Worm (Caenorhabditis elegans) whole organism, L1 larva: ENCODE results near the gene npr-17.

Source experiments
- C16A3.4 ChIP-seq: fragments of 150-350 bp; optimal IDR thresholded peaks from 2 replicates; lab custom pipeline; 2014; ENCODE audit warnings: missing biosample characterization, missing genetic modification characterization
- F16B12.6 ChIP-seq: fragments of 150-350 bp; optimal IDR thresholded peaks from 2 replicates; lab custom pipeline; 2014; ENCODE audit warnings: missing biosample characterization, missing genetic modification characterization
- alr-1 ChIP-seq: fragments of 200-800 bp; sonication (Bioruptor generic); optimal IDR thresholded peaks from 2 replicates; lab custom pipeline; 2018; ENCODE audit warnings: borderline replicate concordance, mild to moderate bottlenecking, missing genetic modification characterization, missing compliant biosample characterization
- aly-2 ChIP-seq: fragments of 150-350 bp; optimal IDR thresholded peaks from 2 replicates; lab custom pipeline; 2014; ENCODE audit warnings: missing biosample characterization, missing genetic modification characterization
- blmp-1 ChIP-seq: fragments of 150-350 bp; optimal IDR thresholded peaks from 2 replicates; lab custom pipeline; 2014; ENCODE audit warnings: missing biosample characterization, missing genetic modification characterization
- ceh-63 ChIP-seq: fragments of 200-800 bp; sonication (Bioruptor generic); optimal IDR thresholded peaks from 2 replicates; lab custom pipeline; 2018; ENCODE audit warnings: mild to moderate bottlenecking, missing genetic modification characterization, missing compliant biosample characterization
- ceh-8 ChIP-seq: fragments of 200-800 bp; sonication (Bioruptor generic); optimal IDR thresholded peaks from 2 replicates; lab custom pipeline; 2018; ENCODE audit warnings: mild to moderate bottlenecking, missing genetic modification characterization, moderate library complexity, missing compliant biosample characterization
- ces-1 ChIP-seq: fragments of 150-350 bp; optimal IDR thresholded peaks from 2 replicates; lab custom pipeline; 2014; ENCODE audit warnings: missing biosample characterization, missing genetic modification reagents, missing genetic modification characterization
- dpl-1 ChIP-seq, 3 experiments: fragments of 150-350 bp in 2 of 3; sonication (generic microtip) in 1 of 3; optimal IDR thresholded peaks; 2 replicates each; lab custom pipeline; 2014 to 2017; ENCODE audit warnings: missing biosample characterization in 3 of 3, missing genetic modification characterization in 3 of 3, missing genetic modification reagents in 3 of 3
- dsc-1 ChIP-seq: sonication (generic microtip); optimal IDR thresholded peaks from 2 replicates; lab custom pipeline; 2016; ENCODE audit warnings: mild to moderate bottlenecking, missing genetic modification characterization, missing compliant biosample characterization
- efl-1 ChIP-seq, 4 experiments: fragments of 150-350 bp; optimal IDR thresholded peaks in 3 of 4; peaks in 1 of 4; 1 replicate in 1 of 4; 2 replicates in 3 of 4; lab custom pipeline; 2014; ENCODE audit warnings: missing biosample characterization in 2 of 4, missing genetic modification characterization in 2 of 4, missing genetic modification reagents in 2 of 4
- efl-3 ChIP-seq: fragments of 200-800 bp; sonication (Bioruptor generic); optimal IDR thresholded peaks from 2 replicates; lab custom pipeline; 2018; ENCODE audit warnings: mild to moderate bottlenecking, missing genetic modification characterization, missing compliant biosample characterization
- egl-13 ChIP-seq: sonication (generic microtip); optimal IDR thresholded peaks from 2 replicates; lab custom pipeline; 2016; ENCODE audit warnings: missing genotype, missing genetic modification reagents, missing genetic modification characterization, missing compliant biosample characterization
- elt-3 ChIP-seq, 6 experiments: fragments of 150-350 bp in 1 of 6; sonication (generic microtip); optimal IDR thresholded peaks; 2 replicates each; lab custom pipeline; 2017 to 2018; ENCODE audit warnings: missing biosample characterization in 6 of 6, missing genetic modification characterization in 6 of 6, inconsistent platforms in 1 of 6
- fkh-10 ChIP-seq: sonication (generic microtip); optimal IDR thresholded peaks from 2 replicates; lab custom pipeline; 2017; ENCODE audit warnings: missing biosample characterization, missing genetic modification reagents, missing genetic modification characterization
- fkh-4 ChIP-seq: sonication (generic microtip); optimal IDR thresholded peaks from 2 replicates; lab custom pipeline; 2016; ENCODE audit warnings: missing compliant biosample characterization, missing genetic modification characterization, borderline replicate concordance
- fkh-8 ChIP-seq: sonication (generic microtip); optimal IDR thresholded peaks from 2 replicates; lab custom pipeline; 2016; ENCODE audit warnings: mild to moderate bottlenecking, missing genetic modification characterization, missing compliant biosample characterization
- hpl-2 ChIP-seq: fragments of 150-350 bp; optimal IDR thresholded peaks from 2 replicates; lab custom pipeline; 2014; ENCODE audit warnings: missing biosample characterization, missing genetic modification reagents, missing genetic modification characterization
- irx-1 ChIP-seq: sonication (generic microtip); optimal IDR thresholded peaks from 2 replicates; lab custom pipeline; 2016; ENCODE audit warnings: missing genetic modification characterization, missing compliant biosample characterization
- isw-1 ChIP-seq: fragments of 200-800 bp; sonication (Bioruptor generic); IDR thresholded peaks from 2 replicates; pipeline ENCODE4 v1.3.6; 2022; ENCODE audit warnings: missing genetic modification characterization, missing compliant biosample characterization
- jun-1 ChIP-seq: fragments of 150-350 bp; optimal IDR thresholded peaks from 2 replicates; lab custom pipeline; 2014; ENCODE audit warnings: missing biosample characterization, missing genetic modification reagents, missing genetic modification characterization
- lin-13 ChIP-seq: fragments of 150-350 bp; optimal IDR thresholded peaks from 2 replicates; lab custom pipeline; 2014; ENCODE audit warnings: missing biosample characterization, missing genetic modification reagents, missing genetic modification characterization
- lin-14 ChIP-seq: fragments of 200-800 bp; sonication (Bioruptor generic); optimal IDR thresholded peaks from 2 replicates; lab custom pipeline; 2018; ENCODE audit warnings: mild to moderate bottlenecking, missing genetic modification characterization, moderate library complexity, missing compliant biosample characterization
- lin-15B ChIP-seq: fragments of 150-350 bp; sonication (generic microtip); optimal IDR thresholded peaks from 3 replicates; lab custom pipeline; 2014; ENCODE audit warnings: missing biosample characterization, missing genetic modification characterization
- lin-35 ChIP-seq, 2 experiments: fragments of 150-350 bp; optimal IDR thresholded peaks; 2 replicates each; lab custom pipeline; 2014; ENCODE audit warnings: missing biosample characterization in 2 of 2, missing genetic modification characterization in 2 of 2, missing genetic modification reagents in 2 of 2
- lir-3 ChIP-seq: sonication (generic microtip); optimal IDR thresholded peaks from 2 replicates; lab custom pipeline; 2016; ENCODE audit warnings: mild to moderate bottlenecking, missing genetic modification characterization, moderate library complexity, missing compliant biosample characterization; ENCODE audit not compliant: poor library complexity
- mab-9 ChIP-seq: fragments of 200-800 bp; sonication (Bioruptor generic); IDR thresholded peaks from 2 replicates; pipeline ENCODE4 v1.3.6; 2022; ENCODE audit warnings: missing genetic modification reagents, missing genetic modification characterization, missing compliant biosample characterization
- mdl-1 ChIP-seq, 2 experiments: fragments of 150-350 bp; optimal IDR thresholded peaks; 2 replicates each; lab custom pipeline; 2014 to 2017; ENCODE audit warnings: missing biosample characterization in 2 of 2, missing genetic modification characterization in 2 of 2, inconsistent platforms in 1 of 2
- nhr-19 ChIP-seq: fragments of 200-800 bp; sonication (Bioruptor generic); conservative IDR thresholded peaks from 2 replicates; pipeline ENCODE4 v1.3.6; 2022; ENCODE audit warnings: missing genetic modification characterization, missing compliant biosample characterization
- nhr-20 ChIP-seq: sonication (generic microtip); optimal IDR thresholded peaks from 2 replicates; lab custom pipeline; 2016; ENCODE audit warnings: mild to moderate bottlenecking, missing genetic modification characterization, missing compliant biosample characterization
- nhr-237 ChIP-seq: fragments of 150-350 bp; optimal IDR thresholded peaks from 2 replicates; lab custom pipeline; 2014; ENCODE audit warnings: missing biosample characterization, missing genetic modification characterization
- nhr-47 ChIP-seq: sonication (generic microtip); optimal IDR thresholded peaks from 2 replicates; lab custom pipeline; 2016; ENCODE audit warnings: mild to moderate bottlenecking, missing genetic modification characterization, moderate library complexity, missing compliant biosample characterization
- nhr-71 ChIP-seq: sonication (generic microtip); optimal IDR thresholded peaks from 2 replicates; lab custom pipeline; 2016; ENCODE audit warnings: mild to moderate bottlenecking, missing genetic modification characterization, moderate library complexity, missing compliant biosample characterization
- nhr-76 ChIP-seq: sonication (generic microtip); optimal IDR thresholded peaks from 2 replicates; lab custom pipeline; 2017; ENCODE audit warnings: missing biosample characterization, missing genetic modification characterization
- nhr-84 ChIP-seq: sonication (generic microtip); optimal IDR thresholded peaks from 2 replicates; lab custom pipeline; 2017; ENCODE audit warnings: missing biosample characterization, missing genetic modification characterization
- nhr-85 ChIP-seq: sonication (generic microtip); peaks from one replicate; lab custom pipeline; 2016; ENCODE audit warnings: missing genetic modification characterization, inconsistent platforms, missing compliant biosample characterization
- pag-3 ChIP-seq: sonication (generic microtip); optimal IDR thresholded peaks from 2 replicates; lab custom pipeline; 2017; ENCODE audit warnings: missing genetic modification characterization, mild to moderate bottlenecking, missing compliant biosample characterization, antibody characterized with exemption, borderline replicate concordance; ENCODE audit not compliant: insufficient read depth
- pqm-1 ChIP-seq: sonication (generic microtip); optimal IDR thresholded peaks from 3 replicates; lab custom pipeline; 2017; ENCODE audit warnings: missing biosample characterization, missing genetic modification characterization
- rnt-1 ChIP-seq: sonication (generic microtip); optimal IDR thresholded peaks from 2 replicates; lab custom pipeline; 2016; ENCODE audit warnings: mild to moderate bottlenecking, missing genetic modification characterization, moderate library complexity, missing compliant biosample characterization
- skn-1 ChIP-seq: fragments of 150-350 bp; optimal IDR thresholded peaks from 2 replicates; lab custom pipeline; 2014; ENCODE audit warnings: missing biosample characterization, missing genetic modification characterization
- snu-23 ChIP-seq: sonication (generic microtip); optimal IDR thresholded peaks from 2 replicates; lab custom pipeline; 2016; ENCODE audit warnings: missing genetic modification characterization, missing compliant biosample characterization
- sox-4 ChIP-seq: sonication (generic microtip); optimal IDR thresholded peaks from 2 replicates; lab custom pipeline; 2016; ENCODE audit warnings: missing genetic modification characterization, missing compliant biosample characterization
- swsn-7 ChIP-seq: sonication (generic microtip); optimal IDR thresholded peaks from 2 replicates; lab custom pipeline; 2016; ENCODE audit warnings: missing genetic modification characterization, missing compliant biosample characterization
- tbx-2 ChIP-seq: sonication (generic microtip); optimal IDR thresholded peaks from 2 replicates; lab custom pipeline; 2016; ENCODE audit warnings: missing genetic modification characterization, missing compliant biosample characterization
- tlp-1 ChIP-seq: fragments of 150-350 bp; optimal IDR thresholded peaks from 2 replicates; lab custom pipeline; 2014; ENCODE audit warnings: missing biosample characterization, missing genetic modification characterization
- unc-30 ChIP-seq: sonication (generic microtip); optimal IDR thresholded peaks from 2 replicates; lab custom pipeline; 2017; ENCODE audit warnings: missing biosample characterization, missing genetic modification characterization
- unc-62 ChIP-seq: fragments of 150-350 bp; optimal IDR thresholded peaks from 2 replicates; lab custom pipeline; 2014; ENCODE audit warnings: missing biosample characterization, missing genetic modification reagents, missing genetic modification characterization
- unc-86 ChIP-seq: sonication (generic microtip); optimal IDR thresholded peaks from 2 replicates; lab custom pipeline; 2016; ENCODE audit warnings: missing genetic modification characterization, missing compliant biosample characterization
- xbp-1 ChIP-seq: sonication (generic microtip); optimal IDR thresholded peaks from 2 replicates; lab custom pipeline; 2016; ENCODE audit warnings: missing genetic modification characterization, missing compliant biosample characterization
- zag-1 ChIP-seq: fragments of 150-350 bp; optimal IDR thresholded peaks from 2 replicates; lab custom pipeline; 2014; ENCODE audit warnings: missing biosample characterization, missing genetic modification characterization
- zip-4 ChIP-seq: fragments of 200-800 bp; sonication (Bioruptor generic); optimal IDR thresholded peaks from 2 replicates; lab custom pipeline; 2018; ENCODE audit warnings: mild to moderate bottlenecking, missing genetic modification characterization, moderate library complexity, missing compliant biosample characterization

Gene npr-17

ce11 chrIII:7952077-7952765, 44.0 kb downstream of the npr-17 start, which contains the start of gene C29E4.15:
TSS of gene C29E4.15 (plus strand) at chrIII:7952623.
- TF ChIP-seq fkh-10 (GFP tag; lab: Kevin White, UChicago), result no peak
- TF ChIP-seq isw-1 (GFP tag; lab: Robert Waterston, UW), result peak; percentile 33; the same call in 1 of the 2 replicates
- TF ChIP-seq mdl-1 (tag; optimal IDR thresholded peaks at IDR 0.05; lab: Kevin White, UChicago), result peak in 1 of 2 experiments; percentile 24
- no peak for TF ChIP-seq nhr-85 (tag; lab: Kevin White, UChicago)
- no peak for TF ChIP-seq irx-1 (tag; lab: Kevin White, UChicago)
- no peak for TF ChIP-seq unc-62 (GFP tag; lab: Kevin White, UChicago)
- no peak for TF ChIP-seq pag-3 (tag; lab: Kevin White, UChicago)
- no peak for TF ChIP-seq sox-4 (tag; lab: Kevin White, UChicago)
- TF ChIP-seq rnt-1 (tag; lab: Kevin White, UChicago), result peak; percentile 68
- peak; percentile 64 for TF ChIP-seq blmp-1 (tag; lab: Kevin White, UChicago)
- TF ChIP-seq fkh-8 (tag; lab: Kevin White, UChicago), result peak; percentile 29
- TF ChIP-seq nhr-71 (tag; lab: Kevin White, UChicago), result peak; percentile 70
- no peak for TF ChIP-seq C16A3.4 (tag; lab: Kevin White, UChicago)
- no peak for TF ChIP-seq lin-14
- TF ChIP-seq efl-3 (GFP tag; lab: Kevin White, UChicago), result no peak
- TF ChIP-seq alr-1 (tag; lab: Kevin White, UChicago), result no peak
- no peak for TF ChIP-seq ceh-63
- TF ChIP-seq efl-1 (optimal IDR thresholded peaks at IDR 0.05; lab: Kevin White, UChicago), result peak; percentile 92
- TF ChIP-seq efl-1 (GFP tag; optimal IDR thresholded peaks at IDR 0.05 in 1 of 2; lab: Kevin White, UChicago), result peak; percentile 90 to 98
- TF ChIP-seq dpl-1 (GFP tag; optimal IDR thresholded peaks at IDR 0.05; lab: Kevin White, UChicago), result peak; percentile 79 to 92 (median 84)
- TF ChIP-seq egl-13, result no peak
- TF ChIP-seq jun-1, result no peak
- TF ChIP-seq lin-15B (tag; lab: Kevin White, UChicago), result peak; percentile 17
- peak; percentile 48 for TF ChIP-seq nhr-20 (tag; lab: Kevin White, UChicago)
- TF ChIP-seq skn-1 (tag; lab: Kevin White, UChicago), result peak; percentile 34
- TF ChIP-seq aly-2 (tag; lab: Kevin White, UChicago), result no peak
- no peak for TF ChIP-seq hpl-2 (GFP tag; lab: Kevin White, UChicago)
- TF ChIP-seq F16B12.6, result peak; percentile 30
- peak; percentile 47 for TF ChIP-seq swsn-7
- no peak for TF ChIP-seq zip-4 (GFP tag; lab: Kevin White, UChicago)
- peak; percentile 40 for TF ChIP-seq unc-86 (tag; lab: Kevin White, UChicago)
- no peak for TF ChIP-seq tlp-1 (tag; lab: Kevin White, UChicago)
- no peak for TF ChIP-seq nhr-237 (tag; lab: Kevin White, UChicago)
- TF ChIP-seq nhr-76 (tag; lab: Kevin White, UChicago), result no peak
- TF ChIP-seq elt-3 (tag; optimal IDR thresholded peaks at IDR 0.05; lab: Kevin White, UChicago), result no peak
- peak; percentile 74 to 91 for TF ChIP-seq lin-35 (GFP tag; optimal IDR thresholded peaks at IDR 0.05; lab: Kevin White, UChicago)
- no peak for TF ChIP-seq ceh-8
- TF ChIP-seq zag-1 (tag; lab: Kevin White, UChicago), result no peak
- TF ChIP-seq snu-23 (GFP tag; lab: Kevin White, UChicago), result peak; percentile 58
- no peak for TF ChIP-seq unc-30 (tag; lab: Kevin White, UChicago)
- no peak for TF ChIP-seq fkh-4
- peak; percentile 58 for TF ChIP-seq nhr-47 (tag; lab: Kevin White, UChicago)
- TF ChIP-seq xbp-1 (tag; lab: Kevin White, UChicago), result peak; percentile 37
- TF ChIP-seq pqm-1 (tag; lab: Kevin White, UChicago), result no peak
- no peak for TF ChIP-seq mab-9
- TF ChIP-seq nhr-19 (GFP tag; lab: Robert Waterston, UW), result peak; percentile 52
- peak; percentile 21 for TF ChIP-seq tbx-2
- no peak for TF ChIP-seq dsc-1
- TF ChIP-seq lin-13 (GFP tag; lab: Kevin White, UChicago), result no peak
- no peak for TF ChIP-seq nhr-84
- no peak for TF ChIP-seq lir-3 (tag; lab: Kevin White, UChicago)
- TF ChIP-seq ces-1 (GFP tag; lab: Kevin White, UChicago), result no peak
